Worm (Caenorhabditis elegans) whole organism, L1 larva: ENCODE data around the gene vglu-3.
A peak's percentile ranks its signal among the peaks of the same experiment; 100 is the strongest.

Source experiments
- C04F5.9 ChIP-seq: sonication (generic microtip); optimal IDR thresholded peaks from 2 replicates; lab custom pipeline; 2016; ENCODE audit warnings: missing genetic modification characterization, missing compliant biosample characterization
- C16A3.4 ChIP-seq: fragments of 150-350 bp; optimal IDR thresholded peaks from 2 replicates; lab custom pipeline; 2014; ENCODE audit warnings: missing biosample characterization, missing genetic modification characterization
- C34B4.2 ChIP-seq: sonication (generic microtip); optimal IDR thresholded peaks from 2 replicates; lab custom pipeline; 2017; ENCODE audit warnings: mild to moderate bottlenecking, missing genetic modification characterization, missing compliant biosample characterization
- F16B12.6 ChIP-seq: fragments of 150-350 bp; optimal IDR thresholded peaks from 2 replicates; lab custom pipeline; 2014; ENCODE audit warnings: missing biosample characterization, missing genetic modification characterization
- alr-1 ChIP-seq: fragments of 200-800 bp; sonication (Bioruptor generic); optimal IDR thresholded peaks from 2 replicates; lab custom pipeline; 2018; ENCODE audit warnings: borderline replicate concordance, mild to moderate bottlenecking, missing genetic modification characterization, missing compliant biosample characterization
- aly-2 ChIP-seq: fragments of 150-350 bp; optimal IDR thresholded peaks from 2 replicates; lab custom pipeline; 2014; ENCODE audit warnings: missing biosample characterization, missing genetic modification characterization
- ama-1 ChIP-seq: fragments of 150-350 bp; optimal IDR thresholded peaks from 2 replicates; lab custom pipeline; 2014
- ceh-8 ChIP-seq: fragments of 200-800 bp; sonication (Bioruptor generic); optimal IDR thresholded peaks from 2 replicates; lab custom pipeline; 2018; ENCODE audit warnings: mild to moderate bottlenecking, missing genetic modification characterization, moderate library complexity, missing compliant biosample characterization
- ceh-82 ChIP-seq, 3 experiments: fragments of 150-350 bp in 1 of 3; sonication (generic microtip) in 2 of 3; optimal IDR thresholded peaks; 2 replicates each; lab custom pipeline; 2014 to 2017; ENCODE audit warnings: missing biosample characterization in 3 of 3, missing genetic modification characterization in 3 of 3
- ceh-88 ChIP-seq: fragments of 200-800 bp; sonication (Bioruptor generic); IDR thresholded peaks from 2 replicates; pipeline ENCODE4 v1.3.6; 2022; ENCODE audit warnings: missing genetic modification characterization, missing compliant biosample characterization
- ceh-90 ChIP-seq: sonication (generic microtip); optimal IDR thresholded peaks from 2 replicates; lab custom pipeline; 2016; ENCODE audit warnings: missing genetic modification characterization, missing compliant biosample characterization
- dsc-1 ChIP-seq: sonication (generic microtip); optimal IDR thresholded peaks from 2 replicates; lab custom pipeline; 2016; ENCODE audit warnings: mild to moderate bottlenecking, missing genetic modification characterization, missing compliant biosample characterization
- efl-1 ChIP-seq, 4 experiments: fragments of 150-350 bp; optimal IDR thresholded peaks in 3 of 4; peaks in 1 of 4; 1 replicate in 1 of 4; 2 replicates in 3 of 4; lab custom pipeline; 2014; ENCODE audit warnings: missing biosample characterization in 2 of 4, missing genetic modification characterization in 2 of 4, missing genetic modification reagents in 2 of 4
- efl-3 ChIP-seq: fragments of 200-800 bp; sonication (Bioruptor generic); optimal IDR thresholded peaks from 2 replicates; lab custom pipeline; 2018; ENCODE audit warnings: mild to moderate bottlenecking, missing genetic modification characterization, missing compliant biosample characterization
- egl-13 ChIP-seq: sonication (generic microtip); optimal IDR thresholded peaks from 2 replicates; lab custom pipeline; 2016; ENCODE audit warnings: missing genotype, missing genetic modification reagents, missing genetic modification characterization, missing compliant biosample characterization
- egl-27 ChIP-seq, 2 experiments: fragments of 150-350 bp in 1 of 2; sonication (generic microtip); optimal IDR thresholded peaks; 3 replicates each; lab custom pipeline; 2017 to 2018; ENCODE audit warnings: missing biosample characterization in 2 of 2, missing genetic modification characterization in 2 of 2, missing genetic modification reagents in 2 of 2
- elt-2 ChIP-seq: sonication (generic microtip); optimal IDR thresholded peaks from 2 replicates; lab custom pipeline; 2016; ENCODE audit warnings: missing genetic modification characterization, mild to moderate bottlenecking, inconsistent platforms, missing compliant biosample characterization, missing genetic modification reagents
- elt-3 ChIP-seq, 6 experiments: fragments of 150-350 bp in 1 of 6; sonication (generic microtip); optimal IDR thresholded peaks; 2 replicates each; lab custom pipeline; 2017 to 2018; ENCODE audit warnings: missing biosample characterization in 6 of 6, missing genetic modification characterization in 6 of 6, inconsistent platforms in 1 of 6
- fkh-10 ChIP-seq: sonication (generic microtip); optimal IDR thresholded peaks from 2 replicates; lab custom pipeline; 2017; ENCODE audit warnings: missing biosample characterization, missing genetic modification reagents, missing genetic modification characterization
- fkh-8 ChIP-seq: sonication (generic microtip); optimal IDR thresholded peaks from 2 replicates; lab custom pipeline; 2016; ENCODE audit warnings: mild to moderate bottlenecking, missing genetic modification characterization, missing compliant biosample characterization
- fos-1 ChIP-seq: fragments of 150-350 bp; optimal IDR thresholded peaks from 2 replicates; lab custom pipeline; 2014; ENCODE audit warnings: missing biosample characterization, missing genetic modification characterization
- hlh-17 ChIP-seq: fragments of 200-800 bp; sonication (Bioruptor generic); optimal IDR thresholded peaks from 2 replicates; lab custom pipeline; 2018; ENCODE audit warnings: missing genetic modification characterization, mild to moderate bottlenecking, missing compliant biosample characterization, moderate library complexity, borderline replicate concordance
- hpl-2 ChIP-seq: fragments of 150-350 bp; optimal IDR thresholded peaks from 2 replicates; lab custom pipeline; 2014; ENCODE audit warnings: missing biosample characterization, missing genetic modification reagents, missing genetic modification characterization
- isw-1 ChIP-seq: fragments of 200-800 bp; sonication (Bioruptor generic); IDR thresholded peaks from 2 replicates; pipeline ENCODE4 v1.3.6; 2022; ENCODE audit warnings: missing genetic modification characterization, missing compliant biosample characterization
- lin-14 ChIP-seq: fragments of 200-800 bp; sonication (Bioruptor generic); optimal IDR thresholded peaks from 2 replicates; lab custom pipeline; 2018; ENCODE audit warnings: mild to moderate bottlenecking, missing genetic modification characterization, moderate library complexity, missing compliant biosample characterization
- lin-15B ChIP-seq: fragments of 150-350 bp; sonication (generic microtip); optimal IDR thresholded peaks from 3 replicates; lab custom pipeline; 2014; ENCODE audit warnings: missing biosample characterization, missing genetic modification characterization
- lin-35 ChIP-seq, 2 experiments: fragments of 150-350 bp; optimal IDR thresholded peaks; 2 replicates each; lab custom pipeline; 2014; ENCODE audit warnings: missing biosample characterization in 2 of 2, missing genetic modification characterization in 2 of 2, missing genetic modification reagents in 2 of 2
- lin-39 ChIP-seq: fragments of 150-350 bp; optimal IDR thresholded peaks from 2 replicates; lab custom pipeline; 2014; ENCODE audit warnings: missing biosample characterization, missing genetic modification reagents, missing genetic modification characterization
- lir-3 ChIP-seq: sonication (generic microtip); optimal IDR thresholded peaks from 2 replicates; lab custom pipeline; 2016; ENCODE audit warnings: mild to moderate bottlenecking, missing genetic modification characterization, moderate library complexity, missing compliant biosample characterization; ENCODE audit not compliant: poor library complexity
- lsy-2 ChIP-seq, 2 experiments: fragments of 150-350 bp; optimal IDR thresholded peaks; 2 replicates each; lab custom pipeline; 2014; ENCODE audit warnings: missing biosample characterization in 2 of 2, missing genetic modification characterization in 2 of 2
- mab-9 ChIP-seq: fragments of 200-800 bp; sonication (Bioruptor generic); IDR thresholded peaks from 2 replicates; pipeline ENCODE4 v1.3.6; 2022; ENCODE audit warnings: missing genetic modification reagents, missing genetic modification characterization, missing compliant biosample characterization
- mef-2 ChIP-seq: fragments of 150-350 bp; optimal IDR thresholded peaks from 2 replicates; lab custom pipeline; 2014; ENCODE audit warnings: missing biosample characterization, missing genetic modification characterization
- nhr-12 ChIP-seq: sonication (generic microtip); optimal IDR thresholded peaks from 2 replicates; lab custom pipeline; 2017; ENCODE audit warnings: missing biosample characterization, missing genetic modification characterization
- nhr-237 ChIP-seq: fragments of 150-350 bp; optimal IDR thresholded peaks from 2 replicates; lab custom pipeline; 2014; ENCODE audit warnings: missing biosample characterization, missing genetic modification characterization
- nhr-28 ChIP-seq: fragments of 150-350 bp; optimal IDR thresholded peaks from 2 replicates; lab custom pipeline; 2014; ENCODE audit warnings: missing biosample characterization, missing genetic modification characterization
- nhr-71 ChIP-seq: sonication (generic microtip); optimal IDR thresholded peaks from 2 replicates; lab custom pipeline; 2016; ENCODE audit warnings: mild to moderate bottlenecking, missing genetic modification characterization, moderate library complexity, missing compliant biosample characterization
- nhr-76 ChIP-seq: sonication (generic microtip); optimal IDR thresholded peaks from 2 replicates; lab custom pipeline; 2017; ENCODE audit warnings: missing biosample characterization, missing genetic modification characterization
- nhr-77 ChIP-seq: fragments of 150-350 bp; optimal IDR thresholded peaks from 2 replicates; lab custom pipeline; 2014; ENCODE audit warnings: missing biosample characterization, missing genetic modification characterization
- nhr-85 ChIP-seq: sonication (generic microtip); peaks from one replicate; lab custom pipeline; 2016; ENCODE audit warnings: missing genetic modification characterization, inconsistent platforms, missing compliant biosample characterization
- nhr-90 ChIP-seq: sonication (generic microtip); optimal IDR thresholded peaks from 2 replicates; lab custom pipeline; 2016; ENCODE audit warnings: mild to moderate bottlenecking, missing genetic modification characterization, missing compliant biosample characterization; ENCODE audit not compliant: poor library complexity
- pag-3 ChIP-seq: sonication (generic microtip); optimal IDR thresholded peaks from 2 replicates; lab custom pipeline; 2017; ENCODE audit warnings: missing genetic modification characterization, mild to moderate bottlenecking, missing compliant biosample characterization, antibody characterized with exemption, borderline replicate concordance; ENCODE audit not compliant: insufficient read depth
- pqm-1 ChIP-seq: sonication (generic microtip); optimal IDR thresholded peaks from 3 replicates; lab custom pipeline; 2017; ENCODE audit warnings: missing biosample characterization, missing genetic modification characterization
- rnt-1 ChIP-seq: sonication (generic microtip); optimal IDR thresholded peaks from 2 replicates; lab custom pipeline; 2016; ENCODE audit warnings: mild to moderate bottlenecking, missing genetic modification characterization, moderate library complexity, missing compliant biosample characterization
- snu-23 ChIP-seq: sonication (generic microtip); optimal IDR thresholded peaks from 2 replicates; lab custom pipeline; 2016; ENCODE audit warnings: missing genetic modification characterization, missing compliant biosample characterization
- sox-4 ChIP-seq: sonication (generic microtip); optimal IDR thresholded peaks from 2 replicates; lab custom pipeline; 2016; ENCODE audit warnings: missing genetic modification characterization, missing compliant biosample characterization
- sptf-1 ChIP-seq: fragments of 150-350 bp; optimal IDR thresholded peaks from 2 replicates; lab custom pipeline; 2014; ENCODE audit warnings: missing biosample characterization, missing genetic modification characterization
- tbx-2 ChIP-seq: sonication (generic microtip); optimal IDR thresholded peaks from 2 replicates; lab custom pipeline; 2016; ENCODE audit warnings: missing genetic modification characterization, missing compliant biosample characterization
- tlp-1 ChIP-seq: fragments of 150-350 bp; optimal IDR thresholded peaks from 2 replicates; lab custom pipeline; 2014; ENCODE audit warnings: missing biosample characterization, missing genetic modification characterization
- unc-86 ChIP-seq: sonication (generic microtip); optimal IDR thresholded peaks from 2 replicates; lab custom pipeline; 2016; ENCODE audit warnings: missing genetic modification characterization, missing compliant biosample characterization
- vab-15 ChIP-seq: sonication (generic microtip); optimal IDR thresholded peaks from 2 replicates; lab custom pipeline; 2017; ENCODE audit warnings: missing genotype, mild to moderate bottlenecking, missing genetic modification characterization, missing compliant biosample characterization
- zag-1 ChIP-seq: fragments of 150-350 bp; optimal IDR thresholded peaks from 2 replicates; lab custom pipeline; 2014; ENCODE audit warnings: missing biosample characterization, missing genetic modification characterization
- ztf-4 ChIP-seq: fragments of 150-350 bp; optimal IDR thresholded peaks from 2 replicates; lab custom pipeline; 2014; ENCODE audit warnings: missing biosample characterization, missing genetic modification characterization

The vglu-3 gene

ce11 chrIII:10333961-10334542 lies 33.9 kb downstream of the vglu-3 start, which contains the start of the genes jmjd-4 and mev-1 (continued):
- TF ChIP-seq hlh-17 (no peak), rnt-1 (tag; lab: Kevin White, UChicago) (peak; percentile 96), lin-39 (tag; lab: Kevin White, UChicago) (peak; percentile 89), ceh-90 (peak; percentile 56), nhr-12 (tag; lab: Kevin White, UChicago) (no peak), elt-2 (tag; lab: Kevin White, UChicago) (peak; percentile 84), egl-13 (tag; lab: Kevin White, UChicago) (peak; percentile 63), pqm-1 (tag; lab: Kevin White, UChicago) (peak; percentile 30), elt-3 (tag; optimal IDR thresholded peaks at IDR 0.05; lab: Kevin White, UChicago) (peak in 2 of 6 experiments; percentile 73 to 76), tlp-1 (no peak), aly-2 (tag; lab: Kevin White, UChicago) (peak; percentile 51), nhr-85 (tag; lab: Kevin White, UChicago) (peak; percentile 98), vab-15 (tag; lab: Kevin White, UChicago) (no peak), alr-1 (no peak), mab-9 (GFP tag; lab: Robert Waterston, UW) (peak; percentile 81), nhr-76 (tag; lab: Kevin White, UChicago) (no peak), ceh-82 (tag; optimal IDR thresholded peaks at IDR 0.05; lab: Kevin White, UChicago) (peak; percentile 81 to 92 (median 91)), lir-3 (tag; lab: Kevin White, UChicago) (peak; percentile 33), hpl-2 (GFP tag; lab: Kevin White, UChicago) (no peak), C34B4.2 (no peak), ztf-4 (tag; lab: Kevin White, UChicago) (peak; percentile 38), lin-15B (tag; lab: Kevin White, UChicago) (peak; percentile 81), snu-23 (GFP tag; lab: Kevin White, UChicago) (peak; percentile 93), zag-1 (tag; lab: Kevin White, UChicago) (no peak), lin-14 (GFP tag; lab: Kevin White, UChicago) (peak; percentile 87), ceh-88 (GFP tag; lab: Robert Waterston, UW) (peak; percentile 45; the same call in 1 of the 2 replicates), pag-3 (tag; lab: Kevin White, UChicago) (no peak), fos-1 (tag; lab: Kevin White, UChicago) (peak; percentile 72), nhr-77 (tag; lab: Kevin White, UChicago) (peak; percentile 48), fkh-10 (GFP tag; lab: Kevin White, UChicago) (peak; percentile 10), tbx-2 (tag; lab: Kevin White, UChicago) (peak; percentile 85), efl-3 (GFP tag; lab: Kevin White, UChicago) (no peak), nhr-237 (tag; lab: Kevin White, UChicago) (no peak), nhr-28 (tag; lab: Kevin White, UChicago) (no peak), C04F5.9 (tag; lab: Kevin White, UChicago) (peak; percentile 65), fkh-8 (tag; lab: Kevin White, UChicago) (peak; percentile 78), dsc-1 (tag; lab: Kevin White, UChicago) (peak; percentile 92), nhr-90 (tag; lab: Kevin White, UChicago) (peak; percentile 91), unc-86 (tag; lab: Kevin White, UChicago) (peak; percentile 87), isw-1 (peak; percentile 78), sptf-1 (tag; lab: Kevin White, UChicago) (no peak), egl-27 (tag; optimal IDR thresholded peaks at IDR 0.05; lab: Kevin White, UChicago) (no peak), lin-35 (GFP tag; optimal IDR thresholded peaks at IDR 0.05; lab: Kevin White, UChicago) (peak; percentile 86 to 92), F16B12.6 (tag; lab: Kevin White, UChicago) (peak; percentile 76), mef-2 (tag; lab: Kevin White, UChicago) (no peak), sox-4 (peak; percentile 41), ceh-8 (GFP tag; lab: Kevin White, UChicago) (peak; percentile 84), lsy-2 (tag; optimal IDR thresholded peaks at IDR 0.05; lab: Kevin White, UChicago) (peak; percentile 90 to 93), C16A3.4 (tag; lab: Kevin White, UChicago) (peak; percentile 72), ama-1 (no peak), nhr-71 (tag; lab: Kevin White, UChicago) (peak; percentile 93), efl-1 (optimal IDR thresholded peaks at IDR 0.05; lab: Kevin White, UChicago) (peak; percentile 87 to 89), efl-1 (GFP tag; optimal IDR thresholded peaks at IDR 0.05 in 1 of 2; lab: Kevin White, UChicago) (peak; percentile 84 to 99)
